Worm (Caenorhabditis elegans): ENCODE data around the gene srt-15.

DNA sequence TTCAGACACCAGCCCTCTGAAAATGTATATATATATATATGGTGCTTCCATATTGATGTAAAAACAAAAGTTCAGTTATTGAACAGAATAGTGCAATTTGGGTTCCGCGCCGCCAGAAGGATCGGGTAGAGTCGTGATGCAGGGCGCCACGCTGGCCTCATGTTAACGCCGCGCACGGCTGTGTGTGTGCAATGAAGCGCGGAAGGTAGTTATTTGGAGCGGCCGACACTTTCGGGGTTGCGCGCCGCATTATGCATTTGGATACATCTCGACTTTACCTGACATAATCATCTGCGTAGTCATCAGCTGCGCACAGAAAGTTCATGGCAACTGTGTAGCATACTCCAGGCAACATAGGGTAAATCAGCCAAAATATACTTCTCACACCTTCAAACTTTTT is 44.8 kb upstream of the srt-15 start:
- TF ChIP-seq ceh-31 (tag; optimal IDR thresholded peaks at IDR 0.05) (no peak), fax-1 (tag; optimal IDR thresholded peaks at IDR 0.05) (no peak), ztf-16 (tag; optimal IDR thresholded peaks at IDR 0.05) (no peak), ceh-22 (tag; optimal IDR thresholded peaks at IDR 0.05) (no peak), ceh-9 (tag; optimal IDR thresholded peaks at IDR 0.05) (no peak), madf-2 (tag; optimal IDR thresholded peaks at IDR 0.05) (no peak), ets-4 (tag; optimal IDR thresholded peaks at IDR 0.05) (no peak), sox-4 (tag; optimal IDR thresholded peaks at IDR 0.05) (no peak), elt-4 (tag; optimal IDR thresholded peaks at IDR 0.05) (no peak), tbx-2 (tag; optimal IDR thresholded peaks at IDR 0.05) (no peak), mec-3 (tag; optimal IDR thresholded peaks at IDR 0.05; ENCODE audit: borderline replicate concordance) (no peak), fkh-10 (GFP tag; optimal IDR thresholded peaks at IDR 0.05) (no peak)

Data from whole organism, late embryonic.